Worm (Caenorhabditis elegans): ENCODE data around the gene cam-1.
A peak's percentile ranks its signal among the peaks of the same experiment; 100 is the strongest.

The cam-1 gene

DNA sequence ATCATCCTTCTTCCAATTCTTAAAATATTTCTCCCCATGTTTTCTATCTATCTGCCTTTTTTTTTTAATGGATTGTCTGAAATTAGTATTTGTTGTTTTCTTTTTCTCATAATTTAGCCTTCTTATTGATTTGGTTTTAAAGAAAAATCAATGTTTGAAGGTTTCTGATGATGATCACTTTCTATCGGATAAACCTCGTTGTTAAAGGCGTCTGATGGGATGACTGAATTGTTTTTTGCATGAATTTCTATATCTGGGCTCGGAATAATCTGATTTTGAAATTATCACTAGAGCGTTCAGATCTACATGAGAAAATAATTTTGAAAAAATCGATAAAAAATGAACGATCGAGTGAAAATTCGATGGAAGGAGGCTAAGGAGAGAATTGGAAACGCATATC lies 23.6 kb upstream of the cam-1 start, which contains the start of gene scp-1:
Gene scp-1 (plus strand): TSS at position 301 of the 400 bp plus-strand sequence.
- TF ChIP-seq pbrm-1 (GFP tag; IDR thresholded peaks at IDR 0.05) (0 out of 2 replicates have a peak, but pooled peaks have one; percentile 11), Y53F4B.3 (GFP tag; IDR thresholded peaks at IDR 0.05) (no peak)

ce11 chrII:9333034-9333433 lies 22.9 kb upstream of the cam-1 start:
- TF ChIP-seq somi-1 (GFP tag; optimal IDR thresholded peaks at IDR 0.05) (no peak), ztf-18 (tag; optimal IDR thresholded peaks at IDR 0.05) (no peak), Y53F4B.3 (GFP tag; IDR thresholded peaks at IDR 0.05) (no peak), mes-4 (tag; optimal IDR thresholded peaks at IDR 0.05) (no peak), F10E7.11 (tag; optimal IDR thresholded peaks at IDR 0.05) (no peak), chd-7 (tag; optimal IDR thresholded peaks at IDR 0.05) (no peak), egl-18 (GFP tag; IDR thresholded peaks at IDR 0.05) (no peak), tbp1 (GFP tag; optimal IDR thresholded peaks at IDR 0.05) (peak; percentile 2), T26A5.8 (tag; optimal IDR thresholded peaks at IDR 0.05) (no peak), unc-62 (GFP tag; optimal IDR thresholded peaks at IDR 0.05) (no peak), F57A8.1 (GFP tag; optimal IDR thresholded peaks at IDR 0.05) (no peak), lin-40 (tag; optimal IDR thresholded peaks at IDR 0.05) (no peak), unc-130 (GFP tag; optimal IDR thresholded peaks at IDR 0.05) (no peak), let-526 (GFP tag; IDR thresholded peaks at IDR 0.05) (no peak), lin-35 (GFP tag; optimal IDR thresholded peaks at IDR 0.05) (no peak), lag-1 (GFP tag; IDR thresholded peaks at IDR 0.05) (no peak), efl-1 (GFP tag; optimal IDR thresholded peaks at IDR 0.05) (no peak), dpff-1 (tag; optimal IDR thresholded peaks at IDR 0.05) (no peak), hmg-1.2 (GFP tag; IDR thresholded peaks at IDR 0.05) (peak; percentile 32; the same call in 1 of the 2 replicates), snpc-4 (GFP tag; optimal IDR thresholded peaks at IDR 0.05) (peak; percentile 81), snpc-4 (tag; optimal IDR thresholded peaks at IDR 0.05) (peak; percentile 5 to 80 (median 59)), B0019.2 (GFP tag; conservative IDR thresholded peaks at IDR 0.05) (no peak), snpc-1.1 (tag; optimal IDR thresholded peaks at IDR 0.05; ENCODE audit: insufficient read depth) (peak; percentile 88)

ce11 chrII:9331343-9331742 lies 21.2 kb upstream of the cam-1 start, which contains the start of gene eif-3.F:
Gene eif-3.F, plus strand, starts transcription at chrII:9331643.
- TF ChIP-seq ccch-3 (GFP tag; optimal IDR thresholded peaks at IDR 0.05) (no peak), C06A6.2 (GFP tag; conservative IDR thresholded peaks at IDR 0.05) (no peak), nhr-179 (tag; optimal IDR thresholded peaks at IDR 0.05) (no peak), snpc-1.1 (tag; optimal IDR thresholded peaks at IDR 0.05; ENCODE audit: insufficient read depth) (no peak), zim-3 (tag; optimal IDR thresholded peaks at IDR 0.05) (no peak), tbx-9 (tag; optimal IDR thresholded peaks at IDR 0.05; ENCODE audit: borderline replicate concordance) (no peak), dpff-1 (tag; optimal IDR thresholded peaks at IDR 0.05) (no peak), Y95B8A.8 (GFP tag; IDR thresholded peaks at IDR 0.05) (no peak), ceh-79 (tag; optimal IDR thresholded peaks at IDR 0.05) (no peak), sea-2 (GFP tag; IDR thresholded peaks at IDR 0.05) (no peak), tlf-1 (GFP tag; optimal IDR thresholded peaks at IDR 0.05) (no peak), T07F8.4 (tag; optimal IDR thresholded peaks at IDR 0.05) (no peak), hmg-20 (GFP tag; IDR thresholded peaks at IDR 0.05) (no peak)

- no peak for TF ChIP-seq hlh-12 (tag; optimal IDR thresholded peaks at IDR 0.05)
- 0 out of 2 replicates have a peak, but pooled peaks have one; percentile 7 for TF ChIP-seq hmg-1.2 (GFP tag; IDR thresholded peaks at IDR 0.05)
Observed at ce11 chrII:9329474-9329873, 19.4 kb upstream of the cam-1 start, which contains the start of gene wbp-2. Gene wbp-2, plus strand, starts transcription at chrII:9329774.

Measured in whole organism, young adult.